Worm (Caenorhabditis elegans) whole organism, late embryonic: ENCODE data around the gene mbk-2.

Experiments
- C08G9.2 ChIP-seq: sonication (generic microtip); optimal IDR thresholded peaks from 2 replicates; lab custom pipeline; 2016; ENCODE audit warnings: mild to moderate bottlenecking, missing genetic modification characterization, moderate library complexity, missing compliant biosample characterization
- F13H6.1 ChIP-seq: sonication (generic microtip); optimal IDR thresholded peaks from 2 replicates; lab custom pipeline; 2016; ENCODE audit warnings: missing genetic modification characterization, missing compliant biosample characterization
- T23F11.4 ChIP-seq: fragments of 200-800 bp; sonication (Bioruptor generic); optimal IDR thresholded peaks from 2 replicates; lab custom pipeline; 2018; ENCODE audit warnings: mild to moderate bottlenecking, missing genetic modification characterization, missing compliant biosample characterization
- ceh-14 ChIP-seq: sonication (generic microtip); optimal IDR thresholded peaks from 2 replicates; lab custom pipeline; 2016; ENCODE audit warnings: missing genotype, missing genetic modification characterization, missing compliant biosample characterization
- ceh-18 ChIP-seq: sonication (generic microtip); optimal IDR thresholded peaks from 2 replicates; lab custom pipeline; 2016; ENCODE audit warnings: missing genetic modification characterization, missing compliant biosample characterization
- ceh-19 ChIP-seq: fragments of 200-800 bp; sonication (Bioruptor generic); optimal IDR thresholded peaks from 2 replicates; lab custom pipeline; 2018; ENCODE audit warnings: mild to moderate bottlenecking, missing genetic modification characterization, missing compliant biosample characterization
- ceh-2 ChIP-seq: sonication (generic microtip); optimal IDR thresholded peaks from 2 replicates; lab custom pipeline; 2016; ENCODE audit warnings: missing genotype, missing genetic modification characterization, missing compliant biosample characterization
- ceh-22 ChIP-seq: sonication (generic microtip); optimal IDR thresholded peaks from 2 replicates; lab custom pipeline; 2017; ENCODE audit warnings: missing biosample characterization, missing genetic modification characterization
- ceh-24 ChIP-seq: sonication (generic microtip); optimal IDR thresholded peaks from 2 replicates; lab custom pipeline; 2016; ENCODE audit warnings: mild to moderate bottlenecking, missing genetic modification characterization, missing compliant biosample characterization
- ceh-30 ChIP-seq: fragments of 150-350 bp; optimal IDR thresholded peaks from 2 replicates; lab custom pipeline; 2014; ENCODE audit warnings: missing biosample characterization, missing genetic modification characterization
- ceh-31 ChIP-seq: sonication (generic microtip); optimal IDR thresholded peaks from 2 replicates; lab custom pipeline; 2016; ENCODE audit warnings: missing genetic modification characterization, missing compliant biosample characterization
- ceh-6 ChIP-seq: fragments of 200-800 bp; sonication (Bioruptor generic); optimal IDR thresholded peaks from 2 replicates; lab custom pipeline; 2018; ENCODE audit warnings: mild to moderate bottlenecking, missing genetic modification characterization, missing compliant biosample characterization
- ceh-9 ChIP-seq: sonication (generic microtip); optimal IDR thresholded peaks from 2 replicates; lab custom pipeline; 2016; ENCODE audit warnings: mild to moderate bottlenecking, missing genetic modification characterization, inconsistent platforms, missing compliant biosample characterization
- dmd-4 ChIP-seq: sonication (generic microtip); optimal IDR thresholded peaks from 2 replicates; lab custom pipeline; 2016; ENCODE audit warnings: borderline replicate concordance, missing genetic modification characterization, missing compliant biosample characterization
- elt-4 ChIP-seq: sonication (generic microtip); optimal IDR thresholded peaks from 2 replicates; lab custom pipeline; 2016; ENCODE audit warnings: missing genetic modification characterization, missing compliant biosample characterization
- ets-4 ChIP-seq: sonication (generic microtip); optimal IDR thresholded peaks from 2 replicates; lab custom pipeline; 2016; ENCODE audit warnings: missing genetic modification characterization, missing compliant biosample characterization
- fax-1 ChIP-seq: sonication (generic microtip); optimal IDR thresholded peaks from 2 replicates; lab custom pipeline; 2016; ENCODE audit warnings: missing genotype, missing genetic modification characterization, missing compliant biosample characterization
- fkh-10 ChIP-seq: fragments of 150-350 bp; optimal IDR thresholded peaks from 2 replicates; lab custom pipeline; 2014; ENCODE audit warnings: missing biosample characterization, missing genetic modification reagents, missing genetic modification characterization
- fkh-6 ChIP-seq: sonication (generic microtip); optimal IDR thresholded peaks from 2 replicates; lab custom pipeline; 2016; ENCODE audit warnings: missing genetic modification characterization, missing compliant biosample characterization
- hlh-6 ChIP-seq: sonication (generic microtip); optimal IDR thresholded peaks from 2 replicates; lab custom pipeline; 2016; ENCODE audit warnings: missing genotype, missing genetic modification characterization, missing compliant biosample characterization
- lim-6 ChIP-seq: sonication (generic microtip); optimal IDR thresholded peaks from 2 replicates; lab custom pipeline; 2016; ENCODE audit warnings: missing genetic modification characterization, missing compliant biosample characterization
- lin-11 ChIP-seq: fragments of 200-800 bp; sonication (Bioruptor generic); optimal IDR thresholded peaks from 2 replicates; lab custom pipeline; 2018; ENCODE audit warnings: mild to moderate bottlenecking, missing genetic modification characterization, missing compliant biosample characterization
- nhr-11 ChIP-seq: fragments of 150-350 bp; optimal IDR thresholded peaks from 2 replicates; lab custom pipeline; 2014; ENCODE audit warnings: missing biosample characterization, missing genetic modification characterization
- nhr-232 ChIP-seq: sonication (generic microtip); optimal IDR thresholded peaks from 2 replicates; lab custom pipeline; 2016; ENCODE audit warnings: missing genetic modification characterization, missing compliant biosample characterization
- npax-4 ChIP-seq: sonication (generic microtip); optimal IDR thresholded peaks from 2 replicates; lab custom pipeline; 2016; ENCODE audit warnings: missing genetic modification characterization, missing compliant biosample characterization
- odd-2 ChIP-seq: sonication (generic microtip); optimal IDR thresholded peaks from 2 replicates; lab custom pipeline; 2017; ENCODE audit warnings: antibody characterized with exemption, mild to moderate bottlenecking, missing genetic modification characterization, missing compliant biosample characterization
- pag-3 ChIP-seq: sonication (generic microtip); optimal IDR thresholded peaks from 2 replicates; lab custom pipeline; 2016; ENCODE audit warnings: missing compliant biosample characterization, missing genetic modification characterization, borderline replicate concordance
- pat-9 ChIP-seq: fragments of 200-800 bp; sonication (Bioruptor generic); optimal IDR thresholded peaks from 2 replicates; lab custom pipeline; 2018; ENCODE audit warnings: mild to moderate bottlenecking, missing genetic modification characterization, moderate library complexity, missing compliant biosample characterization
- pax-1 ChIP-seq: fragments of 150-350 bp; optimal IDR thresholded peaks from 2 replicates; lab custom pipeline; 2014; ENCODE audit warnings: missing biosample characterization, missing genetic modification characterization
- pha-2 ChIP-seq: sonication (generic microtip); optimal IDR thresholded peaks from 2 replicates; lab custom pipeline; 2017; ENCODE audit warnings: mild to moderate bottlenecking, missing genetic modification characterization, missing compliant biosample characterization
- pros-1 ChIP-seq: fragments of 150-350 bp; optimal IDR thresholded peaks from 2 replicates; lab custom pipeline; 2014; ENCODE audit warnings: missing biosample characterization, missing genetic modification reagents, missing genetic modification characterization
- syd-9 ChIP-seq: sonication (generic microtip); optimal IDR thresholded peaks from 2 replicates; lab custom pipeline; 2016; ENCODE audit warnings: mild to moderate bottlenecking, missing genetic modification characterization, moderate library complexity, missing compliant biosample characterization
- tbx-7 ChIP-seq: sonication (generic microtip); optimal IDR thresholded peaks from 2 replicates; lab custom pipeline; 2016; ENCODE audit warnings: missing genotype, missing genetic modification characterization, missing compliant biosample characterization
- unc-42 ChIP-seq: sonication (generic microtip); optimal IDR thresholded peaks from 2 replicates; lab custom pipeline; 2016; ENCODE audit warnings: missing genotype, missing genetic modification characterization, missing compliant biosample characterization
- unc-55 ChIP-seq: sonication (generic microtip); optimal IDR thresholded peaks from 2 replicates; lab custom pipeline; 2017; ENCODE audit warnings: missing biosample characterization, missing genetic modification reagents, missing genetic modification characterization

The mbk-2 gene

DNA sequence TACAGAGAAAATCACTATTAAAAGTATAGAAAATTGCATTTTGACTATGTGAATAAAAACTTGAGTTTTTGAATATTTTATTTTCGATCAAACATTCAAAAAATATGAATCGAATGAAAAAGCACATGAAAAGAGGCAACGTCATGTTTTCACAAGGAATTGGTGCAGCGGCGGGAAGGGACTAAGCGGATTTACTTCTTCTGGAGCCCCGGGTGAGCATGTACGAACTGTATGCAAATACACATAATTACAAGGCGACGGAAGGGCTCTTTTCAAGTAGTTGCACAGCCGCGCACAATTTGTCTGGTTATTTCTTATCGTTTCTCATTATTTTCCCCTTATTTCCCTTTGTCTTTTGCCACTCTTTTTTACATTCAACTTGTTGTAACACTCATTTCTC lies 13.1 kb upstream of the mbk-2 start, which contains the start of gene K10D11.7:
K10D11.7 (minus strand) TSS at position 101 of the 400 bp plus-strand sequence.
- no peak for TF ChIP-seq odd-2 (tag; lab: Kevin White, UChicago)
- TF ChIP-seq ceh-22 (tag; lab: Kevin White, UChicago): no peak
- no peak for TF ChIP-seq ceh-30 (tag; lab: Kevin White, UChicago)
- TF ChIP-seq pros-1 (tag; lab: Kevin White, UChicago): no peak
- no peak for TF ChIP-seq ceh-18
- TF ChIP-seq F13H6.1 (tag; lab: Kevin White, UChicago): no peak
- no peak for TF ChIP-seq ceh-19 (GFP tag; lab: Kevin White, UChicago)
- TF ChIP-seq nhr-11: no peak
- TF ChIP-seq hlh-6 (tag; lab: Kevin White, UChicago): no peak
- no peak for TF ChIP-seq fkh-6 (tag; lab: Kevin White, UChicago)
- no peak for TF ChIP-seq pha-2 (tag; lab: Kevin White, UChicago)
- no peak for TF ChIP-seq fax-1 (tag; lab: Kevin White, UChicago)
- TF ChIP-seq lin-11 (tag; lab: Kevin White, UChicago): no peak
- TF ChIP-seq syd-9: no peak
- TF ChIP-seq ets-4 (tag; lab: Kevin White, UChicago): no peak
- no peak for TF ChIP-seq ceh-6

DNA sequence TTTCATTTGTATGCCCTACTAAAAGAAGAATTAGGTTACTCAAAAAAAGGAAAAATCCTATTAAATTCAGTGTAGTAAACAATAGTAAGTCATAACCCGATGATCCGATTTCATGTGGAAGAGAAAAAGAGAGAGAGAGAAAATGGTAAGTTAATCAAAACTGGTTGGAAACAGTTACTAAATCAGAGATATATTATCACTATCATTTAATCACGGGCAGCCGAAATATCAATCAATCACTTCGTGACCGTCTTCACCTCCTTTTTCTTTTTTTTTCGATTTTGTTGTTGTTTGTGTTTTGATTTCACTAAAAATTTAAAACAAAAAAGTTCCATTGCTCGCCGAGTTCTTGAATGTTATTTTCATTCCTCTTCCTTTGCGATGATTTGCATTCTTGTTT lies 11.4 kb upstream of the mbk-2 start:
- TF ChIP-seq elt-4 (no peak), fkh-10 (GFP tag; lab: Kevin White, UChicago) (no peak), F13H6.1 (tag; lab: Kevin White, UChicago) (no peak), fax-1 (tag; lab: Kevin White, UChicago) (no peak), nhr-11 (no peak), pag-3 (tag; lab: Kevin White, UChicago) (no peak)
- TF ChIP-seq, all 69 proteins: peak for 0

DNA sequence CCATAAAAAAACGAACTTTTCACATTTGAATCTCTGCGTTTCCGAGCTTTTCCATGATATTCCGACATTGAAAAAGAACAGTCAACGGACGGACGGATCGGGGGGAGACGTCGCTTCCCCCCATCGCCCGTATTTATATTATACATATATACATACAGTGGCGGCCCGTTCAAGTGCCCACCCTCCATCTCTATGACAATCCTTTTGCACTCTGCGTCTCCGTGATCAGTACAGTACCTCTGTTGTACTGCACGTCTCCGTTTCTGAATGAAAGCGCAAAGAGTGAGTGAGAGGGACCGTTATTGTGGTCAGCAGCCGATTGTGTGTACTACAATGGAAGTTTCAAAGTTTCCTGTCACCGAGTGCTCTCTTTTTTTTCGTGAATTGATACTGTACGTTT lies 9.9 kb upstream of the mbk-2 start:
- TF ChIP-seq F13H6.1 (tag; lab: Kevin White, UChicago) (no peak), pat-9 (tag; lab: Kevin White, UChicago) (no peak), pax-1 (peak; percentile 17), ceh-22 (tag; lab: Kevin White, UChicago) (peak; percentile 63), ceh-2 (tag; lab: Kevin White, UChicago) (peak; percentile 30)
- TF ChIP-seq, all 69 proteins: peak for 3

DNA sequence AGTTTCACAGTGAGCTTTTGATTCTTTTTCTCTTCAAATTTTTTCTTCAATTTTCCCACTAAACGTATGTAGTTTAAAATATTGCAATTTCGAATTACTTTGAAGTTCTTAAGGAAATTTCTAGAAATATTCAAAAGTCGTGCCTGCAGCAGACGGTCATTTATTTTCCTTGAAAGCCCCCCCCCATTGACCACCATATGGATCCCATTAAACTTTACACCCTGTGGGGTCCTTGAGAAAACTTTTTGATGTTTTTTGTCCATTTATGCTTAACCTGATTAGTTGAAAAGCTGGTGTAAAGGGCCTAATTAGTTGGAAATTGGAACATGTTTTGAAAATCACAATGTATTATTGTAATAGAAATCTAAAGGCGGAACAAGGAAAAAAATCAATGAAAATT lies 549 bp downstream of the mbk-2 start:
- TF ChIP-seq ceh-18: no peak
- no peak for TF ChIP-seq unc-55 (GFP tag; lab: Kevin White, UChicago)
- no peak for TF ChIP-seq pat-9 (tag; lab: Kevin White, UChicago)
- TF ChIP-seq nhr-11: no peak
- TF ChIP-seq tbx-7 (tag; lab: Kevin White, UChicago): no peak
- TF ChIP-seq ceh-24 (tag; lab: Kevin White, UChicago): no peak
- TF ChIP-seq ceh-14 (tag; lab: Kevin White, UChicago): no peak
- TF ChIP-seq elt-4: no peak
- TF ChIP-seq lim-6: no peak
- TF ChIP-seq T23F11.4 (GFP tag; lab: Kevin White, UChicago): no peak
- TF ChIP-seq ceh-9 (tag; lab: Kevin White, UChicago): no peak
- no peak for TF ChIP-seq lin-11 (tag; lab: Kevin White, UChicago)
- TF ChIP-seq ceh-6: no peak
- TF ChIP-seq ceh-2 (tag; lab: Kevin White, UChicago): no peak
- TF ChIP-seq npax-4 (tag; lab: Kevin White, UChicago): no peak
- no peak for TF ChIP-seq C08G9.2 (tag; lab: Kevin White, UChicago)
- no peak for TF ChIP-seq nhr-232 (tag; lab: Kevin White, UChicago)
- TF ChIP-seq unc-42: no peak

DNA sequence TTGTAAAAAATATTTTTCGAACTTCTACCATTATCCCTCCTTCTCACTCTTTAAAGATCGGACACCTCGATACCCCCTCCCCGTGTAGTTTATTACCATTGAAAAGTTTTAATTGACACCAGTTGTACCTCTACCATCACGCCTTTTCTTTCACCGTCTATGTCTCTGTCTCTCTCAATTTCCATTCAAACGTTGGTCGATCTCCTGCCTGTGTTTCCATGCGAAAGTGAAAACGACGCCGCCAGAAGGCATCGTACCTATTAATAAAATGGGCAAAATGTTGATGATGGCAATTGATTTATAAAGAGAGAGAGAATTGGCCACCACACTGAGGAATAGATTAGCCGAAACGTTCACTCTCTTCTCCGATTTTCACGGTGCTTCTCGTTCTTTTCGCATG lies 4.3 kb downstream of the mbk-2 start:
- TF ChIP-seq pros-1 (tag; lab: Kevin White, UChicago) (peak; percentile 37), dmd-4 (tag; lab: Kevin White, UChicago) (no peak), ceh-31 (tag; lab: Kevin White, UChicago) (peak; percentile 67)
